Worm (Caenorhabditis elegans) whole organism, L1 larva: Measurements from ENCODE around the gene T23E7.6.

ENCODE experiments used
- aha-1 ChIP-seq: fragments of 150-350 bp; optimal IDR thresholded peaks from 2 replicates; lab custom pipeline; 2014; ENCODE audit warnings: missing biosample characterization, missing genetic modification characterization
- ama-1 ChIP-seq: fragments of 150-350 bp; optimal IDR thresholded peaks from 2 replicates; lab custom pipeline; 2014
- grh-1 ChIP-seq: fragments of 200-800 bp; sonication (Bioruptor generic); IDR thresholded peaks from 2 replicates; pipeline ENCODE4 v1.3.6; 2022; ENCODE audit warnings: missing genetic modification reagents, missing genetic modification characterization, missing compliant biosample characterization
- jun-1 ChIP-seq: fragments of 150-350 bp; optimal IDR thresholded peaks from 2 replicates; lab custom pipeline; 2014; ENCODE audit warnings: missing biosample characterization, missing genetic modification reagents, missing genetic modification characterization
- lin-15B ChIP-seq: fragments of 150-350 bp; sonication (generic microtip); optimal IDR thresholded peaks from 3 replicates; lab custom pipeline; 2014; ENCODE audit warnings: missing biosample characterization, missing genetic modification characterization
- nhr-11 ChIP-seq: fragments of 150-350 bp; optimal IDR thresholded peaks from 2 replicates; lab custom pipeline; 2014; ENCODE audit warnings: missing biosample characterization, missing genetic modification characterization
- nhr-85 ChIP-seq: sonication (generic microtip); peaks from one replicate; lab custom pipeline; 2016; ENCODE audit warnings: missing genetic modification characterization, inconsistent platforms, missing compliant biosample characterization
- skn-1 ChIP-seq: fragments of 150-350 bp; optimal IDR thresholded peaks from 2 replicates; lab custom pipeline; 2014; ENCODE audit warnings: missing biosample characterization, missing genetic modification characterization
- snpc-4 ChIP-seq: fragments of 150-350 bp; optimal IDR thresholded peaks from 2 replicates; lab custom pipeline; 2014; ENCODE audit warnings: missing biosample characterization, missing genetic modification characterization
- snu-23 ChIP-seq: sonication (generic microtip); optimal IDR thresholded peaks from 2 replicates; lab custom pipeline; 2016; ENCODE audit warnings: missing genetic modification characterization, missing compliant biosample characterization
- unc-86 ChIP-seq: sonication (generic microtip); optimal IDR thresholded peaks from 2 replicates; lab custom pipeline; 2016; ENCODE audit warnings: missing genetic modification characterization, missing compliant biosample characterization
- zag-1 ChIP-seq: fragments of 150-350 bp; optimal IDR thresholded peaks from 2 replicates; lab custom pipeline; 2014; ENCODE audit warnings: missing biosample characterization, missing genetic modification characterization
- ztf-4 ChIP-seq: fragments of 150-350 bp; optimal IDR thresholded peaks from 2 replicates; lab custom pipeline; 2014; ENCODE audit warnings: missing biosample characterization, missing genetic modification characterization

- TF ChIP-seq aha-1 (tag; lab: Kevin White, UChicago) (no peak), snpc-4 (no peak), grh-1 (GFP tag; lab: Robert Waterston, UW) (no peak), jun-1 (tag; lab: Kevin White, UChicago) (no peak), unc-86 (tag; lab: Kevin White, UChicago) (no peak), nhr-11 (tag; lab: Kevin White, UChicago) (no peak), ama-1 (lab: Kevin White, UChicago) (no peak), ztf-4 (tag; lab: Kevin White, UChicago) (no peak), nhr-85 (tag; lab: Kevin White, UChicago) (no peak), skn-1 (tag; lab: Kevin White, UChicago) (no peak), lin-15B (tag; lab: Kevin White, UChicago) (no peak), zag-1 (tag; lab: Kevin White, UChicago) (no peak), snu-23 (no peak)
Measured at ce11 chrX:17676679-17677078, 7.9 kb downstream of the T23E7.6 start.
